Worm (Caenorhabditis elegans): ENCODE results near the gene irg-6.

Gene irg-6

DNA sequence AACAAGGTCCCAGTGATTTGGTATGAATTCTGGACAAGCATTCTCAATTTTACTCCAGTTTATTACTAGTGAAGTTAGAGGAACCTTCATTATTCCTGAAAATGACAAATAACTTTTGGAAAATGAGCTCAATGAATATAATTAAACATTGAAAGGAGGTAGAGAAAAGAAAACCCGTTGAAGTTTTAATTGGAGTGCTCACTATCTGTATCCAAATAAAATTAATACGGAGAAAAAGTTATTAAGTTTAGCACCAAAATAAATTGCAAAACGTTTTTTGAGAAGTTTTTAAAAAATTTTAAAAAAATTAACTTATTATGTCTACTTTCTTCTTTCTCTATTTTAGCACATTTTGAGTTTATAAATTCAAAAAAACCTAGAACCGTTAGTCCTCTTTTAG is 31.7 kb upstream of the irg-6 start, which contains the start of gene F55G11.1:
TSS of gene F55G11.1 (minus strand) at position 101 of the 400 bp plus-strand sequence.
- TF ChIP-seq daf-19 (GFP tag; conservative IDR thresholded peaks at IDR 0.05) (no peak), nhr-25 (tag; optimal IDR thresholded peaks at IDR 0.05; ENCODE audit: borderline replicate concordance, insufficient read depth) (no peak), dmd-9 (GFP tag; IDR thresholded peaks at IDR 0.05) (no peak), nhr-77 (tag; optimal IDR thresholded peaks at IDR 0.05) (no peak), ceh-28 (tag; optimal IDR thresholded peaks at IDR 0.05) (no peak), zfp-2 (tag; optimal IDR thresholded peaks at IDR 0.05) (no peak), mdl-1 (tag; optimal IDR thresholded peaks at IDR 0.05) (no peak), aha-1 (tag) (no peak), nhr-237 (tag; optimal IDR thresholded peaks at IDR 0.05) (no peak), arid-1 (GFP tag; conservative IDR thresholded peaks at IDR 0.05) (no peak), Y5F2A.4 (GFP tag; optimal IDR thresholded peaks at IDR 0.05) (no peak), F10B5.3 (tag; optimal IDR thresholded peaks at IDR 0.05) (no peak), php-3 (GFP tag; IDR thresholded peaks at IDR 0.05) (no peak), ZK546.5 (tag; optimal IDR thresholded peaks at IDR 0.05) (no peak), Y105C5A.15 (GFP tag; IDR thresholded peaks at IDR 0.05) (no peak)

DNA sequence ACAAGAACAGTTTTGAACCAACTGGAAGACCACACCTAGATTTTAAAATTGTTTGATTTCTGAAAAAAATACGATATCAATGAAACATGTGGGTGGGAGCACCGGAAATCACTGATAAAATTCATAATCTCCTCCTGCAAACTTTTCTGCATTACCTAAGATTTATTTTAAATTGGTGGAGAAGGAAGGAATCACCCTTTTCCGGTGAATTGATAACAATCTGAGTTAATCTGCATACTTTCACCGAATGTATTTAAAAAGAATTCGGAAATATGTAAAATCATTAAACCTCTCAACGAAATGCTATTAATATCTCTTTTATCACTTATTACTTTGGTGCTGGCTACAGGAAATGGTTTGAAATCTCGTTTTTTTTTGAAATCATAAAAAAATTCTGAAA is 27.9 kb upstream of the irg-6 start, which contains the start of gene dct-19:
TSS of gene dct-19 (plus strand) at position 301 of the 400 bp plus-strand sequence.
- no peak for TF ChIP-seq nhr-76 (tag; optimal IDR thresholded peaks at IDR 0.05)

DNA sequence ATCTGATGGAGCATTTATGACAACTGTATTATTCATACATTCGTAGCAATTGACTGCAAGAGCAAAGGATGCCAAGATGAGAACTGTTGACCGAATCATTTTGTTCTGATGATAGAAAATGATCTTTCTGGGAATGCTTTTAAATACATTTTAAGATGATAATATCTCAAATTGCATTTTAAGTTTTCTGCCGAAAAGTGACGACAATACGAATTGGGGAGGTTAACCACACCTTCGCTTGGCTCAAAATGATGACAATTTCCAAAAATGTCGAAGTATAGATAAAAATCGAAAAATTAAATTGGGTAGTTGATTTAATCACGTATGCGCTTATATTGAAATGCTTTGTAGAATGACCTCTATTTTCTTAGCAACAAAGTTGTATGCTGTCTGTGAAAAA is 26.5 kb upstream of the irg-6 start, which contains the start of gene dod-24:
TSS of gene dod-24 (minus strand) at position 101 of the 400 bp plus-strand sequence.
- no peak for TF ChIP-seq ces-1 (GFP tag; optimal IDR thresholded peaks at IDR 0.05)

DNA sequence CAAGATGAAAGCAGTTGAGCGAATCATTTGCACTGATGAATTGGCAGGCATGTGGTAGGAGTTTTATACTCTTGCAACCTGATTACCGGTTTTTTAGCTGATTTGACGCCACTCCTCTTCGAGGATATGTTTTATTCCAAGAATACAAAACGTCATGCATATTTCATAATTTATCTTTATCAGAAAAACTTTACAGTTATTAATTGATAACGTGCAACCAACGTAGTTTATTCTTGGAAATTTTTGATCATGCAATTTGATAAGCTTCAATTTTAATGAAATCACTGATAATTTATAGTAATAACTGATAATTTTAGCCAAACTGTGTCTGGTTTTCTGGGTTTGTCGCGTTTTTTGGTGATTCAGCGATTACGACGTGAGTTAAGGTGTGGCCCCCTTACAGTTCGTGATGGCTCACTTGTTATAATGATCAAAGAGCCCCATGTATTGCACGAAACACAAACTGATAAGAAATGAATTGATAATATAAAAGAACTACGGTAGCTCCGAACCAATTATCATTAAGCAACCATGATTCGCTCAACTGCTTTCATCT is 21.5 kb upstream of the irg-6 start, which contains the start of the genes cld-1 and dod-21:
TSS of gene cld-1 (minus strand) at position 51 of the 556 bp plus-strand sequence.
TSS of gene dod-21 (plus strand) at position 518 of the 556 bp plus-strand sequence.
- no peak for TF ChIP-seq daf-16 (GFP tag; optimal IDR thresholded peaks at IDR 0.05)
- peak; percentile 47 for TF ChIP-seq daf-16 (tag; optimal IDR thresholded peaks at IDR 0.05)
- TF ChIP-seq lin-1 (GFP tag; IDR thresholded peaks at IDR 0.05), result 0 out of 2 replicates have a peak, but pooled peaks have one; percentile 20
- TF ChIP-seq pqm-1 (tag; optimal IDR thresholded peaks at IDR 0.05), result peak; percentile 31
- TF ChIP-seq nhr-77 (tag; optimal IDR thresholded peaks at IDR 0.05), result peak; percentile 11
- TF ChIP-seq dve-1 (tag; optimal IDR thresholded peaks at IDR 0.05; ENCODE audit: insufficient read depth), result peak; percentile 63
- peak; percentile 83 for TF ChIP-seq hlh-11 (tag; optimal IDR thresholded peaks at IDR 0.05)
- peak; percentile 48; the same call in 1 of the 2 replicates for TF ChIP-seq php-3 (GFP tag; IDR thresholded peaks at IDR 0.05)
- no peak for TF ChIP-seq zfp-2 (tag; optimal IDR thresholded peaks at IDR 0.05)
- TF ChIP-seq F10B5.3 (tag; optimal IDR thresholded peaks at IDR 0.05), result no peak
- TF ChIP-seq nhr-28 (tag; optimal IDR thresholded peaks at IDR 0.05), result peak; percentile 47
- no peak for TF ChIP-seq lin-15B (tag; optimal IDR thresholded peaks at IDR 0.05)
- TF ChIP-seq dmd-6 (GFP tag; IDR thresholded peaks at IDR 0.05), result peak; percentile 64
- TF ChIP-seq nhr-111 (GFP tag; optimal IDR thresholded peaks at IDR 0.05), result no peak

DNA sequence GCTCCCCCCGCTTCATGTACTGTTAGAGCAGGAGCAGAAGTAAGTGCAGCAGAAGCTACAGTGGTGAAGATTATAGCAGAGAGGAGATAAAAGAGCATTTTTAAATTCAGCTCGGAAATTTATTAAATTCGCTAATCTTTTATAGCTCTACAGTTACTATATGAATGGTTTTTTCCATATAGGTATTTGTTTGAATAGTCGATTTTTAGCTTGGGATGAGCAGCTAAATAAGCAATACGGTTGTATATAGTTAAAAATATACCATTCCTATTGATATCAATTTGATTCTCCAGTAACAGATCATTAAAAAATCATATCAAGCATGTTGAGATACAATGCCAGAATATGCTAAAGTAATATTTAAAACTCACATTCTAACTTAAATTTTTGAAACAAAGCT is 11.9 kb upstream of the irg-6 start, which contains the start of gene srlf-5:
TSS of gene srlf-5 (minus strand) at position 101 of the 400 bp plus-strand sequence.
- no peak for TF ChIP-seq attf-4 (tag; optimal IDR thresholded peaks at IDR 0.05)
- TF ChIP-seq lsy-2 (tag; optimal IDR thresholded peaks at IDR 0.05), result no peak
- no peak for TF ChIP-seq tag-97 (GFP tag; IDR thresholded peaks at IDR 0.05)
- TF ChIP-seq lin-15B (tag; optimal IDR thresholded peaks at IDR 0.05), result no peak
- TF ChIP-seq Y5F2A.4 (GFP tag; optimal IDR thresholded peaks at IDR 0.05), result no peak
- TF ChIP-seq nhr-11 (tag; optimal IDR thresholded peaks at IDR 0.05), result no peak
- TF ChIP-seq zip-11 (GFP tag; IDR thresholded peaks at IDR 0.05), result no peak

All from whole organism, L4 larva.